Worm (Caenorhabditis elegans) whole organism, L4 larva: Measurements from ENCODE around the gene T28D6.5.

ENCODE experiments used
- F37D6.2 ChIP-seq: sonication (generic microtip); optimal IDR thresholded peaks from 2 replicates; lab custom pipeline; 2016; ENCODE audit warnings: mild to moderate bottlenecking, missing genetic modification characterization, missing compliant biosample characterization
- T20F7.1 ChIP-seq: fragments of 200-800 bp; sonication (Bioruptor generic); optimal IDR thresholded peaks from 2 replicates; lab custom pipeline; 2018; ENCODE audit warnings: mild to moderate bottlenecking, missing genetic modification characterization, missing compliant biosample characterization
- Y48G9A.11 ChIP-seq: fragments of 200-800 bp; sonication (Bioruptor generic); IDR thresholded peaks from 2 replicates; pipeline ENCODE4 v1.3.6; 2022; ENCODE audit warnings: missing genetic modification reagents, missing genetic modification characterization, missing compliant biosample characterization
- Y5F2A.4 ChIP-seq: fragments of 200-800 bp; sonication (Bioruptor generic); optimal IDR thresholded peaks from 2 replicates; lab custom pipeline; 2018; ENCODE audit warnings: mild to moderate bottlenecking, missing genetic modification characterization, missing compliant biosample characterization
- ZK337.2 ChIP-seq: fragments of 200-800 bp; sonication (Bioruptor generic); IDR thresholded peaks from 2 replicates; pipeline ENCODE4 v1.3.6; 2022; ENCODE audit warnings: missing genetic modification reagents, missing genetic modification characterization, missing compliant biosample characterization
- ZK546.5 ChIP-seq, 2 experiments: sonication (generic microtip); optimal IDR thresholded peaks; 2 replicates each; lab custom pipeline; 2017; ENCODE audit warnings: missing biosample characterization in 2 of 2, missing genetic modification characterization in 2 of 2
- aha-1 ChIP-seq: fragments of 150-350 bp; peaks from one replicate; lab custom pipeline; 2014; ENCODE audit warnings: missing biosample characterization, missing genetic modification characterization
- aly-2 ChIP-seq: sonication (generic microtip); optimal IDR thresholded peaks from 2 replicates; lab custom pipeline; 2018; ENCODE audit warnings: missing biosample characterization, missing genetic modification characterization
- ama-1 ChIP-seq: fragments of 150-350 bp; optimal IDR thresholded peaks from 2 replicates; lab custom pipeline; 2014; ENCODE audit warnings: inconsistent platforms, mixed read lengths
- arid-1 ChIP-seq: fragments of 200-800 bp; sonication (Bioruptor generic); conservative IDR thresholded peaks from 2 replicates; pipeline ENCODE4 v1.3.6; 2022; ENCODE audit warnings: missing genetic modification reagents, missing genetic modification characterization, missing compliant biosample characterization
- attf-4 ChIP-seq: sonication (generic microtip); optimal IDR thresholded peaks from 3 replicates; lab custom pipeline; 2017; ENCODE audit warnings: missing biosample characterization, missing genetic modification characterization
- ceh-32 ChIP-seq: sonication (generic microtip); optimal IDR thresholded peaks from 2 replicates; lab custom pipeline; 2016; ENCODE audit warnings: mild to moderate bottlenecking, missing genetic modification characterization, missing compliant biosample characterization; ENCODE audit not compliant: poor library complexity
- cey-2 ChIP-seq: sonication (generic microtip); optimal IDR thresholded peaks from 3 replicates; lab custom pipeline; 2017; ENCODE audit warnings: missing genetic modification characterization, mild to moderate bottlenecking, missing compliant biosample characterization, antibody characterized with exemption, borderline replicate concordance; ENCODE audit not compliant: insufficient read depth
- ctbp-1 ChIP-seq: fragments of 200-800 bp; sonication (Bioruptor generic); IDR thresholded peaks from 2 replicates; pipeline ENCODE4 v1.3.6; 2022; ENCODE audit warnings: missing genetic modification reagents, missing genetic modification characterization, missing compliant biosample characterization
- daf-19 ChIP-seq: fragments of 200-800 bp; sonication (Bioruptor generic); conservative IDR thresholded peaks from 2 replicates; pipeline ENCODE4 v1.3.6; 2022; ENCODE audit warnings: missing genetic modification characterization, missing compliant biosample characterization
- dmd-6 ChIP-seq: fragments of 200-800 bp; sonication (Bioruptor generic); IDR thresholded peaks from 2 replicates; pipeline ENCODE4 v1.3.6; 2022; ENCODE audit warnings: missing genetic modification reagents, missing genetic modification characterization, missing compliant biosample characterization
- dmd-9 ChIP-seq: fragments of 200-800 bp; sonication (Bioruptor generic); IDR thresholded peaks from 2 replicates; pipeline ENCODE4 v1.3.6; 2022; ENCODE audit warnings: missing genetic modification reagents, missing genetic modification characterization, missing compliant biosample characterization
- dpl-1 ChIP-seq: fragments of 150-350 bp; optimal IDR thresholded peaks from 2 replicates; lab custom pipeline; 2014; ENCODE audit warnings: missing biosample characterization, missing genetic modification reagents, missing genetic modification characterization
- dve-1 ChIP-seq: sonication (generic microtip); optimal IDR thresholded peaks from 2 replicates; lab custom pipeline; 2017; ENCODE audit warnings: antibody characterized with exemption, mild to moderate bottlenecking, missing genetic modification characterization, missing compliant biosample characterization; ENCODE audit not compliant: insufficient read depth
- egl-27 ChIP-seq: sonication (generic microtip); optimal IDR thresholded peaks from 3 replicates; lab custom pipeline; 2017; ENCODE audit warnings: missing biosample characterization, missing genetic modification reagents, missing genetic modification characterization
- fkh-10 ChIP-seq: fragments of 150-350 bp; optimal IDR thresholded peaks from 2 replicates; lab custom pipeline; 2014; ENCODE audit warnings: missing biosample characterization, missing genetic modification reagents, missing genetic modification characterization
- hif-1 ChIP-seq, 2 experiments: sonication (generic microtip); optimal IDR thresholded peaks; 2 replicates each; lab custom pipeline; 2016 to 2017; ENCODE audit warnings: missing compliant biosample characterization in 2 of 2, missing genetic modification characterization in 2 of 2, missing genetic modification reagents in 2 of 2, missing genotype in 2 of 2, mild to moderate bottlenecking in 1 of 2
- lin-13 ChIP-seq: fragments of 150-350 bp; optimal IDR thresholded peaks from 2 replicates; lab custom pipeline; 2014; ENCODE audit warnings: missing biosample characterization, missing genetic modification reagents, missing genetic modification characterization
- lin-29 ChIP-seq: fragments of 200-800 bp; sonication (Bioruptor generic); IDR thresholded peaks from 2 replicates; pipeline ENCODE4 v1.3.6; 2022; ENCODE audit warnings: missing genetic modification reagents, missing genetic modification characterization, missing compliant biosample characterization
- lsy-2 ChIP-seq, 2 experiments: fragments of 150-350 bp in 1 of 2; sonication (generic microtip) in 1 of 2; optimal IDR thresholded peaks; 2 replicates each; lab custom pipeline; 2014 to 2017; ENCODE audit warnings: missing biosample characterization in 2 of 2, missing genetic modification characterization in 2 of 2
- mdl-1 ChIP-seq, 2 experiments: fragments of 150-350 bp in 1 of 2; sonication (generic microtip) in 1 of 2; optimal IDR thresholded peaks; 2 replicates each; lab custom pipeline; 2014 to 2017; ENCODE audit warnings: missing biosample characterization in 2 of 2, missing genetic modification characterization in 2 of 2
- mes-2 ChIP-seq: sonication (generic microtip); optimal IDR thresholded peaks from 2 replicates; lab custom pipeline; 2016; ENCODE audit warnings: missing genotype, mild to moderate bottlenecking, missing genetic modification characterization, missing compliant biosample characterization; ENCODE audit not compliant: poor library complexity, severe bottlenecking
- mxl-2 ChIP-seq: fragments of 200-800 bp; sonication (Bioruptor generic); conservative IDR thresholded peaks from 2 replicates; pipeline ENCODE4 v1.3.6; 2022; ENCODE audit warnings: missing genetic modification reagents, missing genetic modification characterization, missing compliant biosample characterization
- mxl-3 ChIP-seq: fragments of 200-800 bp; sonication (Bioruptor generic); optimal IDR thresholded peaks from 2 replicates; lab custom pipeline; 2018; ENCODE audit warnings: mild to moderate bottlenecking, missing genetic modification characterization, missing compliant biosample characterization
- nhr-11 ChIP-seq: fragments of 150-350 bp; optimal IDR thresholded peaks from 2 replicates; lab custom pipeline; 2014; ENCODE audit warnings: missing biosample characterization, missing genetic modification characterization
- nhr-25 ChIP-seq: sonication (generic microtip); optimal IDR thresholded peaks from 2 replicates; lab custom pipeline; 2017; ENCODE audit warnings: missing genetic modification characterization, mild to moderate bottlenecking, missing compliant biosample characterization, antibody characterized with exemption, moderate library complexity, borderline replicate concordance; ENCODE audit not compliant: insufficient read depth
- nhr-28 ChIP-seq: fragments of 150-350 bp; optimal IDR thresholded peaks from 2 replicates; lab custom pipeline; 2014; ENCODE audit warnings: missing biosample characterization, missing genetic modification characterization
- nhr-42 ChIP-seq: fragments of 200-800 bp; sonication (Bioruptor generic); IDR thresholded peaks from 2 replicates; pipeline ENCODE4 v1.3.6; 2022; ENCODE audit warnings: missing genetic modification characterization, missing compliant biosample characterization
- nhr-48 ChIP-seq: sonication (generic microtip); optimal IDR thresholded peaks from 2 replicates; lab custom pipeline; 2016; ENCODE audit warnings: mild to moderate bottlenecking, missing genetic modification characterization, missing compliant biosample characterization
- pha-4 ChIP-seq, 2 experiments: fragments of 150-350 bp in 1 of 2; fragments of 200-800 bp in 1 of 2; sonication (Bioruptor generic) in 1 of 2; IDR thresholded peaks in 1 of 2; optimal IDR thresholded peaks in 1 of 2; 2 replicates each; pipeline versions ENCODE4 v1.3.6 to Lab custom; 2014 to 2022; ENCODE audit warnings: missing genetic modification characterization in 2 of 2, missing genetic modification reagents in 2 of 2, missing biosample characterization in 1 of 2, missing compliant biosample characterization in 1 of 2
- saeg-2 ChIP-seq: fragments of 200-800 bp; sonication (Bioruptor generic); IDR thresholded peaks from 2 replicates; pipeline ENCODE4 v1.3.6; 2022; ENCODE audit warnings: missing genetic modification reagents, missing genetic modification characterization, missing compliant biosample characterization
- sdz-12 ChIP-seq: fragments of 200-800 bp; sonication (Bioruptor generic); optimal IDR thresholded peaks from 2 replicates; lab custom pipeline; 2018; ENCODE audit warnings: mild to moderate bottlenecking, missing genetic modification characterization, missing compliant biosample characterization
- set-16 ChIP-seq: fragments of 200-800 bp; sonication (Bioruptor generic); IDR thresholded peaks from 2 replicates; pipeline ENCODE4 v1.3.6; 2022; ENCODE audit warnings: missing genetic modification reagents, missing genetic modification characterization, missing compliant biosample characterization
- snpc-4 ChIP-seq: fragments of 150-350 bp; optimal IDR thresholded peaks from 2 replicates; lab custom pipeline; 2014; ENCODE audit warnings: missing biosample characterization, missing genetic modification characterization
- spr-3 ChIP-seq: fragments of 200-800 bp; sonication (Bioruptor generic); optimal IDR thresholded peaks from 2 replicates; lab custom pipeline; 2018; ENCODE audit warnings: mild to moderate bottlenecking, missing genetic modification characterization, missing compliant biosample characterization
- unc-130 ChIP-seq: sonication (generic microtip); optimal IDR thresholded peaks from 2 replicates; lab custom pipeline; 2016; ENCODE audit warnings: missing genetic modification reagents, missing genetic modification characterization, missing compliant biosample characterization
- unc-62 ChIP-seq, 3 experiments: fragments of 150-350 bp in 1 of 3; sonication (generic microtip); optimal IDR thresholded peaks in 2 of 3; peaks in 1 of 3; 1 replicate in 1 of 3; 2 replicates in 2 of 3; lab custom pipeline; 2014 to 2017; ENCODE audit warnings: missing biosample characterization in 3 of 3, missing genetic modification characterization in 3 of 3, missing genetic modification reagents in 3 of 3, missing genotype in 1 of 3
- vab-7 ChIP-seq: fragments of 200-800 bp; sonication (Bioruptor generic); IDR thresholded peaks from 2 replicates; pipeline ENCODE4 v1.3.6; 2022; ENCODE audit warnings: missing genetic modification reagents, missing genetic modification characterization, missing compliant biosample characterization
- zag-1 ChIP-seq: fragments of 150-350 bp; optimal IDR thresholded peaks from 2 replicates; lab custom pipeline; 2014; ENCODE audit warnings: missing biosample characterization, missing genetic modification characterization
- zfp-3 ChIP-seq: fragments of 200-800 bp; sonication (Bioruptor generic); conservative IDR thresholded peaks from 2 replicates; pipeline ENCODE4 v1.3.6; 2022; ENCODE audit warnings: missing genetic modification reagents, missing genetic modification characterization, missing compliant biosample characterization
- zip-11 ChIP-seq: fragments of 200-800 bp; sonication (Bioruptor generic); IDR thresholded peaks from 2 replicates; pipeline ENCODE4 v1.3.6; 2022; ENCODE audit warnings: missing genetic modification characterization, missing compliant biosample characterization

Gene T28D6.5

ce11 chrIII:11333032-11333732 is at the start of gene T28D6.5:
Gene T28D6.5, plus strand, starts transcription at chrIII:11333682.
- TF ChIP-seq fkh-10 (GFP tag; lab: Kevin White, UChicago) (no peak), ctbp-1 (GFP tag; lab: Robert Waterston, UW) (no peak), Y48G9A.11 (GFP tag; lab: Robert Waterston, UW) (no peak), F37D6.2 (tag; lab: Kevin White, UChicago) (no peak), zag-1 (no peak), mdl-1 (tag; optimal IDR thresholded peaks at IDR 0.05; lab: Kevin White, UChicago) (no peak), T20F7.1 (GFP tag; lab: Kevin White, UChicago) (no peak), set-16 (GFP tag; lab: Robert Waterston, UW) (no peak), ZK546.5 (tag; optimal IDR thresholded peaks at IDR 0.05; lab: Kevin White, UChicago) (no peak)

ce11 chrIII:11286069-11286468 is 47.4 kb upstream of the T28D6.5 start:
- TF ChIP-seq arid-1 (GFP tag; lab: Robert Waterston, UW) (no peak), dve-1 (tag; lab: Kevin White, UChicago) (no peak), vab-7 (GFP tag; lab: Robert Waterston, UW) (no peak), spr-3 (GFP tag; lab: Kevin White, UChicago) (no peak), fkh-10 (GFP tag; lab: Kevin White, UChicago) (no peak), lsy-2 (tag; optimal IDR thresholded peaks at IDR 0.05; lab: Kevin White, UChicago) (peak in 1 of 2 experiments; percentile 37), mes-2 (tag; lab: Kevin White, UChicago) (peak; percentile 96), unc-130 (GFP tag; lab: Kevin White, UChicago) (peak; percentile 50), egl-27 (no peak), attf-4 (tag; lab: Kevin White, UChicago) (no peak), unc-62 (GFP tag; optimal IDR thresholded peaks at IDR 0.05 in 1 of 2; lab: Kevin White, UChicago) (no peak), unc-62 (tag; optimal IDR thresholded peaks at IDR 0.05; lab: Kevin White, UChicago) (no peak), nhr-48 (no peak), aha-1 (no peak), mxl-3 (GFP tag; lab: Kevin White, UChicago) (no peak), sdz-12 (no peak), dmd-9 (GFP tag; lab: Robert Waterston, UW) (peak; percentile 48; the same call in 1 of the 2 replicates), hif-1 (tag; optimal IDR thresholded peaks at IDR 0.05; lab: Kevin White, UChicago) (peak in 1 of 2 experiments; percentile 81), daf-19 (GFP tag; lab: Robert Waterston, UW) (no peak), lin-13 (GFP tag; lab: Kevin White, UChicago) (peak; percentile 12), nhr-25 (tag; lab: Kevin White, UChicago) (no peak), zfp-3 (GFP tag; lab: Robert Waterston, UW) (no peak), cey-2 (tag; lab: Kevin White, UChicago) (no peak), ceh-32 (tag; lab: Kevin White, UChicago) (no peak), aly-2 (tag; lab: Kevin White, UChicago) (no peak), dpl-1 (GFP tag; lab: Kevin White, UChicago) (peak; percentile 84), lin-29 (GFP tag; lab: Robert Waterston, UW) (no peak), mxl-2 (GFP tag; lab: Robert Waterston, UW) (no peak), dmd-6 (GFP tag; lab: Robert Waterston, UW) (no peak), Y5F2A.4 (no peak), ama-1 (lab: Kevin White, UChicago) (no peak), nhr-42 (GFP tag; lab: Robert Waterston, UW) (no peak), pha-4 (GFP tag; IDR thresholded peaks at IDR 0.05; lab: Robert Waterston, UW) (no peak), pha-4 (tag; optimal IDR thresholded peaks at IDR 0.05; lab: Kevin White, UChicago) (no peak), nhr-11 (tag; lab: Kevin White, UChicago) (no peak), zip-11 (no peak), saeg-2 (GFP tag; lab: Robert Waterston, UW) (no peak), snpc-4 (tag; lab: Kevin White, UChicago) (no peak), ZK337.2 (no peak), nhr-28 (no peak)
